Fruit fly (Drosophila melanogaster): ENCODE results near the gene CG14966.
A peak's percentile ranks its signal among the peaks of the same experiment; 100 is the strongest.

CG14966 gene

DNA sequence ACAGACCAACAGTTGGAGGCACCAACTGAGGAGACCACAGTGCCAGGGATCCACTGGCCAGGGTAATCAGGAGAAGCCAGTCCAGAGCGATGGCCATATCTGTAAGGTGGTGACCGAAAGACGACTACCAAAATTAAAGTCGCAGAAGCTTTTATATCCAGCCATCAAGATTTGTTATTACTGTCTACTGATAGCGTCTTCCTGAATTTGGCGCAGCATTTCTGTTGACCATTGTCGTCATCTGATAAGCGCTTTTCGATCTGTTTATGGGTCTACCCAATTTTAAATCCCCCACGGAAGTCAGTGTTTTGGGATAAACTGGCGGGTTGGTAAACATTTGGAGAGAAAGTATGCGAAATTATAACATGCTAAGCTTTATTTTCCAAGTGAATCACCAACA is 25.0 kb downstream of the CG14966 start, which contains the start of gene CG14963:
Gene CG14963 (minus strand): TSS at position 101 of the 400 bp plus-strand sequence.
- no peak for TF ChIP-seq usp (GFP tag; optimal IDR thresholded peaks at IDR 0.05)
- no peak for TF ChIP-seq Dll (optimal IDR thresholded peaks at IDR 0.05)
- TF ChIP-seq pan (optimal IDR thresholded peaks at IDR 0.05) = no peak
- TF ChIP-seq psq (optimal IDR thresholded peaks at IDR 0.05) = no peak

DNA sequence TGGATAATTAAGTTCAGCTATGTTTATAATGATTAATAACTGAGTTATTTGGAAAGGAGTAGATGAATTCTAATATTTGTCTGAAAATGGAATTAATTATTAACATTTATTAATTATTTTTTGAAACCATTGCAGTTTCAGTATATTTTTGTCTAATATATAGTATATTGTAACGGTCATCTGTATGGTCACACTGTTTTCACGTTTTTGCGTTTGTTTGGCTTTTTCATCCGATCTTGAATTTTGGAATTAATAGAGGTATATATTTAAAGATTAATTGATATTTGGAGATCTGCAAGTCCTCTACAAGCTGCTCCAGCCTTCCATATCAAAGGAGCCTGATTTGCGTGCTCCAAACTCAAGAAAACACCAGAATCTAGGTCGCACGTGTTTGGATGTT is 28.3 kb downstream of the CG14966 start, which contains the start of the genes CG32278 and CG32281:
Gene CG32278 (plus strand): TSS at position 180 of the 400 bp plus-strand sequence.
Gene CG32281 (plus strand): TSS at position 269 of the 400 bp plus-strand sequence.
- TF ChIP-seq pan (optimal IDR thresholded peaks at IDR 0.05) = no peak
- no peak for TF ChIP-seq CG8478 (optimal IDR thresholded peaks at IDR 0.05)
- no peak for TF ChIP-seq EcR (GFP tag; optimal IDR thresholded peaks at IDR 0.05)
- no peak for TF ChIP-seq Dll (optimal IDR thresholded peaks at IDR 0.05)
- TF ChIP-seq usp (GFP tag; optimal IDR thresholded peaks at IDR 0.05) = no peak
- no peak for TF ChIP-seq psq (optimal IDR thresholded peaks at IDR 0.05)

- TF ChIP-seq pan (optimal IDR thresholded peaks at IDR 0.05) (no peak), psq (optimal IDR thresholded peaks at IDR 0.05) (no peak), usp (GFP tag; optimal IDR thresholded peaks at IDR 0.05) (no peak), Dll (optimal IDR thresholded peaks at IDR 0.05) (no peak), CG8478 (optimal IDR thresholded peaks at IDR 0.05) (no peak), EcR (GFP tag; optimal IDR thresholded peaks at IDR 0.05) (no peak)
Measured at dm6 chr3L:3166200-3166695, 31.2 kb downstream of the CG14966 start, which contains the start of gene Asciz. Gene Asciz (minus strand): TSS chr3L:3166250.

DNA sequence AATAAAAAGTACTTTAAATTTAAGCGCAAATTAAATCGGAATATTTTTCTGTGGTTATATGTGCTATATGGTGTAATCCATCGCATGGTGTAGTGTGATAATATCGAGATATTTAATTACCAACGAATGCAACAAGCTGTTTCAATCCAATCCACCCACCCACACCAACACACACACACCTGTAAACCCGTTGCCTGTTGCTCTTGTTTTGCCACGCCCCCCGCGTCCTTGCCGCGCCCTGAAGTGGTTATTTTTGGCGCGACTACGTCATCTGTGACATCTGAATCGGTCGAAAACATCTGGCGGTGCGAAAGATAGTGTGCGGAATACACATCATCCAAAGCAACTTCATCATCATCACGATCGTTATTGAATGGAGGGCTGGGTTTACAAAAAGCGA is 32.0 kb downstream of the CG14966 start:
- TF ChIP-seq EcR (GFP tag; optimal IDR thresholded peaks at IDR 0.05) (no peak), Dll (optimal IDR thresholded peaks at IDR 0.05) (no peak), psq (optimal IDR thresholded peaks at IDR 0.05) (no peak), usp (GFP tag; optimal IDR thresholded peaks at IDR 0.05) (no peak), pan (optimal IDR thresholded peaks at IDR 0.05) (no peak), CG8478 (optimal IDR thresholded peaks at IDR 0.05) (no peak)

DNA sequence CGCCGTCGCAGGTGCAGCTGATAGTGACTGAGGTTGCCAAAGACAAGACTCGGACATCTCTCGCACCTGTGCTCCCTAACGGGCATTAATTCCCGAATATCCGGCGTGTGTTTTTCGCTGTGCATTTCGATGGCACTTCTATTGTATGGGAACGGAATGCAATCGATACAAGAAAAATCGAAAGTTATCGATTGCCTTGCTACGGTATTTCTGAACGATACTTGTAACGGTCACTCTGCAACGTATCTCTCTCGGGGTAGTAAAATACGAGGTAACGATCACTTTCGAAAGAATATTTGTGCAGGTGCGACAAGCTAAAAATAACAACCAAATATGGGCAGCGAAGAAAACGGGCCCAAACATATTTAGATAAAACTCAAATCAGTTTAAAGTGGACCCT is 32.5 kb downstream of the CG14966 start, which contains the start of gene CG32280:
Gene CG32280 (plus strand): TSS at position 231 of the 400 bp plus-strand sequence.
- TF ChIP-seq CG8478 (optimal IDR thresholded peaks at IDR 0.05) (no peak), usp (GFP tag; optimal IDR thresholded peaks at IDR 0.05) (no peak), Dll (optimal IDR thresholded peaks at IDR 0.05) (no peak), psq (optimal IDR thresholded peaks at IDR 0.05) (no peak), pan (optimal IDR thresholded peaks at IDR 0.05) (no peak), EcR (GFP tag; optimal IDR thresholded peaks at IDR 0.05) (no peak)

dm6 chr3L:3162584-3162983 is 34.8 kb downstream of the CG14966 start:
- no peak for TF ChIP-seq CG8478 (optimal IDR thresholded peaks at IDR 0.05)
- TF ChIP-seq psq (optimal IDR thresholded peaks at IDR 0.05) = no peak
- no peak for TF ChIP-seq usp (GFP tag; optimal IDR thresholded peaks at IDR 0.05)
- no peak for TF ChIP-seq EcR (GFP tag; optimal IDR thresholded peaks at IDR 0.05)
- no peak for TF ChIP-seq pan (optimal IDR thresholded peaks at IDR 0.05)
- no peak for TF ChIP-seq Dll (optimal IDR thresholded peaks at IDR 0.05)

DNA sequence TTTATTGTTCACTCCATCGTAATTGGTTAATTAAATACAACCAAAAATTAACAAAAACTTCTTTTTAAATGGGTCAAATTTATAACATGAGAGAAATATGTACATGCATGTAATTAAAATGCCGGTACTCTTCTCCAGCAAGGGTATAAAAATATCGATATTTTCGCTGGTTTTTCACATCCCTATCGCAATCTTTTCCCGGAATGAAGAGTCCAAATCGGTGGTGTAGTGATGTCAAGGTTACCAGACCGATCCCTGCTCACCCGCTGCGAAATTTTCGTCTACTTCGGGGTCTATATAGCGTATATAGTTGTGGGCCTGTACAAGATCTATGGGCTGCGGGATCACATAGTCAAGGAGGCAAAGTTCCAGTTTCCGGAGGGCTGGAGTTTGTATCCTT is 35.5 kb downstream of the CG14966 start, which contains the start of gene rasp:
Gene rasp (plus strand): TSS at position 213 of the 400 bp plus-strand sequence.
- TF ChIP-seq CG8478 (optimal IDR thresholded peaks at IDR 0.05) = no peak
- TF ChIP-seq Dll (optimal IDR thresholded peaks at IDR 0.05) = no peak
- TF ChIP-seq psq (optimal IDR thresholded peaks at IDR 0.05) = no peak
- no peak for TF ChIP-seq EcR (GFP tag; optimal IDR thresholded peaks at IDR 0.05)
- no peak for TF ChIP-seq pan (optimal IDR thresholded peaks at IDR 0.05)

- TF ChIP-seq EcR (GFP tag; optimal IDR thresholded peaks at IDR 0.05) = no peak
- TF ChIP-seq psq (optimal IDR thresholded peaks at IDR 0.05) = no peak
- TF ChIP-seq Dll (optimal IDR thresholded peaks at IDR 0.05) = no peak
- TF ChIP-seq usp (GFP tag; optimal IDR thresholded peaks at IDR 0.05) = no peak
- TF ChIP-seq pan (optimal IDR thresholded peaks at IDR 0.05) = no peak
- no peak for TF ChIP-seq CG8478 (optimal IDR thresholded peaks at IDR 0.05)
Measured at dm6 chr3L:3159309-3160194, 37.9 kb downstream of the CG14966 start, which contains the start of the genes ND-30 and CG15812. Gene ND-30 (minus strand): TSS chr3L:3159578. Gene CG15812 (plus strand): TSS chr3L:3159991.

DNA sequence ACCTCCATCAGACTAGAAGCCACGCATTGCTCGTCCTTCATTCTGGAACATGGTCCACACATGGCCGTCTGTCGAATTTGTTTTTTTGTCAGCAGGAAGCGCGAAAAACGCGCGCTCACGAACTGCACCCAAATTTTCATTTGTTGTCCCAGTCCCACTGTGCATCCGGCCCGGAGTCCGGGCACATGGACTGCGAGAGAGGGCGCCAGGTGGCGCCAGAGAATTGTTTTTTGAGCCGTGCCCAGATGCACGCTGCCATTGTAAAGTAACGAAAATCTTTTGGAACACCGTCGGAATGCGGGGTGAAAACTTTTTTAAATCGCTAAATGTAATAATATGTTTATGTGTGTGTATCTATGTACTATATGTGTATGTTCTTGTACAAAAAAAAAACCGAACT is 39.8 kb downstream of the CG14966 start:
- TF ChIP-seq pan (optimal IDR thresholded peaks at IDR 0.05) (no peak), EcR (GFP tag; optimal IDR thresholded peaks at IDR 0.05) (no peak), psq (optimal IDR thresholded peaks at IDR 0.05) (no peak), CG8478 (optimal IDR thresholded peaks at IDR 0.05) (no peak), usp (GFP tag; optimal IDR thresholded peaks at IDR 0.05) (no peak), Dll (optimal IDR thresholded peaks at IDR 0.05) (no peak)

dm6 chr3L:3150376-3150775 is 47.1 kb downstream of the CG14966 start:
- TF ChIP-seq CG8478 (optimal IDR thresholded peaks at IDR 0.05) (no peak), EcR (GFP tag; optimal IDR thresholded peaks at IDR 0.05) (no peak), psq (optimal IDR thresholded peaks at IDR 0.05) (no peak), Dll (optimal IDR thresholded peaks at IDR 0.05) (no peak), usp (GFP tag; optimal IDR thresholded peaks at IDR 0.05) (no peak), pan (optimal IDR thresholded peaks at IDR 0.05) (no peak)

- TF ChIP-seq Dll (optimal IDR thresholded peaks at IDR 0.05) (peak; percentile 18), CG8478 (optimal IDR thresholded peaks at IDR 0.05) (no peak)
Measured at dm6 chr3L:3149060-3149872, 48.2 kb downstream of the CG14966 start.
